Worm (Caenorhabditis elegans): ENCODE data around the gene ZK994.6.

ce11 chrV:8495965-8496364, 11.3 kb downstream of the ZK994.6 start:
- TF ChIP-seq ztf-29 (GFP tag; IDR thresholded peaks at IDR 0.05) (no peak), ztf-23 (GFP tag; IDR thresholded peaks at IDR 0.05) (no peak), cog-1 (tag; optimal IDR thresholded peaks at IDR 0.05) (no peak), ref-1 (GFP tag; conservative IDR thresholded peaks at IDR 0.05) (no peak), med-1 (GFP tag; optimal IDR thresholded peaks at IDR 0.05; ENCODE audit: insufficient read depth) (no peak), tab-1 (GFP tag; IDR thresholded peaks at IDR 0.05) (0 out of 2 replicates have a peak, but pooled peaks have one; percentile 8), T22C8.4 (GFP tag; IDR thresholded peaks at IDR 0.05) (no peak), klf-2 (GFP tag; conservative IDR thresholded peaks at IDR 0.05) (no peak)
